Fruit fly (Drosophila melanogaster) whole organism: ENCODE results near the gene CG33687.

Experiments used
- CG8478 ChIP-seq: fragments of >200 bp; optimal IDR thresholded peaks from 2 replicates; lab custom pipeline; 2018; ENCODE audit warnings: inconsistent platforms
- Dll ChIP-seq: fragments of >200 bp; optimal IDR thresholded peaks from 2 replicates; lab custom pipeline; 2017
- psq ChIP-seq: fragments of >200 bp; optimal IDR thresholded peaks from 2 replicates; lab custom pipeline; 2017

dm6 chr3L:16225175-16225574 lies 27.5 kb downstream of the CG33687 start:
- no peak for TF ChIP-seq CG8478 (lab: Kevin White, UChicago)
- TF ChIP-seq Dll (lab: Kevin White, UChicago), result no peak
- no peak for TF ChIP-seq psq
